Fruit fly (Drosophila melanogaster): ENCODE results near the gene CG15385.

Gene CG15385

DNA sequence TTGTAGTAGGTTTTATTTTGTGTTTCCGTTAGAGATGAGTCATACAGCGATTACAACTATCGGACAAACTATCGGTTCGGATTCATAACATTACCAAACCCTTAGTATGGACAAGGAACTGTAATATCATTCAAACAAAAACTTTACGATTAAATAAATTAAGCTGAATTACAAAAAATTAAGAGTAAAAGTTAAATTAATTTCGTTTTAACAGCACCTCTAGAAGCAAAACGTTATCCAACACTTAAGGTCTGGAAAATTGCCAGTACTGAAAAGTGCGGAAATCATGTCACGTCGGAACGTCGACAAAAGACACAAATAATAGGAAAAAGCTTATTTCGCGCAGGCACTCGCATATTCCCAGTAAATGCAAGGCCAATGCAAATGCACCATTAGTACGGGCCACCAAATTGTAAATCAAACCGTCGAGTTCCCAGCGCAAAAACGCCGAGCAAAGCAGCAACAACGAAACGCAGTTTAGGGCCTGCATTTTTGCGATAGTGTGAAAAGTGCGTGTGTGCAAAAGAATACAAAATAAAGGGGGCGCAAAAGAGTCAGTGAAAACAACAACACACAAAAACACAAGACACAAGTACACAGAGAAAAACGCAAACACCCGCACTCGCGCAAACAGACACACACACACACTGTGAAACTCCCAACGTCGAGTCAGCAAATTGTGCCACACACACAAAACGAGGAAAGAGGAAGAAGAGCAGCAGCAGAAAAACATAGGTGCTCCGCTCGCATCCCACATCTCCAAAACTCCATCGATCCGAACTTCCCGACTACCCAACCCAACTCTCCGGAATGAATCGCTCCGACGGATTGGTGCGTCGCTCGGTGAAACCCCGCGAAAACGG lies 14.1 kb upstream of the CG15385 start, which contains the start of the genes CG15387 and sau (continued):
- TF ChIP-seq sisA (GFP tag; IDR thresholded peaks at IDR 0.05) (peak; percentile 83), CG11398 (GFP tag; optimal IDR thresholded peaks at IDR 0.05) (peak; percentile 51), sqz (GFP tag; optimal IDR thresholded peaks at IDR 0.05) (peak; percentile 65), CG12104 (GFP tag; optimal IDR thresholded peaks at IDR 0.05) (peak; percentile 81), crc (GFP tag; optimal IDR thresholded peaks at IDR 0.05) (peak; percentile 88), CG12942 (GFP tag; optimal IDR thresholded peaks at IDR 0.05) (peak; percentile 81), CG1233 (GFP tag; optimal IDR thresholded peaks at IDR 0.05) (peak; percentile 82), CoRest (tag; optimal IDR thresholded peaks at IDR 0.05) (peak; percentile 91), Mad (GFP tag; optimal IDR thresholded peaks at IDR 0.05) (peak; percentile 88), fd64A (GFP tag; optimal IDR thresholded peaks at IDR 0.05) (peak; percentile 32), CG6654 (GFP tag; optimal IDR thresholded peaks at IDR 0.05) (peak; percentile 57), BEAF-32 (GFP tag; optimal IDR thresholded peaks at IDR 0.05) (peak; percentile 95), CG11560 (tag; IDR thresholded peaks at IDR 0.05) (peak; percentile 49; the same call in 2 of the 3 replicates), C15 (GFP tag; IDR thresholded peaks at IDR 0.05) (peak; percentile 72; the same call in 1 of the 3 replicates), tgo (GFP tag; IDR thresholded peaks at IDR 0.05) (peak; percentile 86), CG15269 (tag; optimal IDR thresholded peaks at IDR 0.05) (peak; percentile 85), pros (GFP tag; optimal IDR thresholded peaks at IDR 0.05) (no peak), ind (GFP tag; optimal IDR thresholded peaks at IDR 0.05) (peak; percentile 89), CG18619 (GFP tag; optimal IDR thresholded peaks at IDR 0.05) (peak; percentile 78), CG4360 (GFP tag; IDR thresholded peaks at IDR 0.05) (peak; percentile 38), CG31365 (tag; optimal IDR thresholded peaks at IDR 0.05) (no peak), Fer2 (tag; optimal IDR thresholded peaks at IDR 0.05) (peak; percentile 85), tio (GFP tag; optimal IDR thresholded peaks at IDR 0.05) (peak; percentile 81), CG10321 (GFP tag; IDR thresholded peaks at IDR 0.05) (peak; percentile 36; the same call in 1 of the 2 replicates), Atf-2 (GFP tag; optimal IDR thresholded peaks at IDR 0.05) (peak; percentile 91), ato (GFP tag; IDR thresholded peaks at IDR 0.05; ENCODE audit: partially characterized antibody) (peak; percentile 72), Jarid2 (GFP tag; optimal IDR thresholded peaks at IDR 0.05) (peak; percentile 59), CG14441 (GFP tag; IDR thresholded peaks at IDR 0.05) (peak; percentile 82), TFAM (GFP tag; optimal IDR thresholded peaks at IDR 0.05) (peak; percentile 24), gfzf (GFP tag; optimal IDR thresholded peaks at IDR 0.05) (peak; percentile 41), Hey (tag; optimal IDR thresholded peaks at IDR 0.05) (peak; percentile 33), sna (GFP tag; IDR thresholded peaks at IDR 0.05; ENCODE audit: partially characterized antibody) (peak; percentile 94), CG3847 (GFP tag; IDR thresholded peaks at IDR 0.05) (peak; percentile 89), sima (GFP tag; optimal IDR thresholded peaks at IDR 0.05) (peak; percentile 56), Camta (GFP tag; optimal IDR thresholded peaks at IDR 0.05) (peak; percentile 90), CG12659 (GFP tag; optimal IDR thresholded peaks at IDR 0.05) (peak; percentile 90), grn (GFP tag; optimal IDR thresholded peaks at IDR 0.05) (peak; percentile 34), lola (GFP tag; optimal IDR thresholded peaks at IDR 0.05) (peak in 1 of 3 experiments; percentile 82), exex (tag; optimal IDR thresholded peaks at IDR 0.05) (peak; percentile 73), CG15011 (GFP tag; optimal IDR thresholded peaks at IDR 0.05) (peak; percentile 73), Eip74EF (GFP tag; optimal IDR thresholded peaks at IDR 0.05) (peak in 1 of 2 experiments; percentile 65), CG18476 (GFP tag; optimal IDR thresholded peaks at IDR 0.05) (peak; percentile 89), pzg (GFP tag; optimal IDR thresholded peaks at IDR 0.05) (peak; percentile 71), Bteb2 (GFP tag; optimal IDR thresholded peaks at IDR 0.05) (peak; percentile 91), ham (GFP tag; IDR thresholded peaks at IDR 0.05) (no peak), wor (GFP tag; IDR thresholded peaks at IDR 0.05) (peak; percentile 64), zen (tag; optimal IDR thresholded peaks at IDR 0.05) (peak; percentile 83)
